Fruit fly (Drosophila melanogaster) whole organism, embryonic: ENCODE measurements around the gene CG14309.
A peak's percentile ranks its signal among the peaks of the same experiment; 100 is the strongest.

Experiments used
- Bdp1 ChIP-seq: fragments of 200-800 bp; sonication (Bioruptor generic); optimal IDR thresholded peaks from 3 replicates; lab custom pipeline; 2016; ENCODE audit warnings: missing biosample characterization, missing genetic modification characterization
- CG10321 ChIP-seq: fragments of 200-800 bp; sonication (Bioruptor generic); IDR thresholded peaks from 2 replicates; pipeline ENCODE4 v1.3.6; 2022; ENCODE audit warnings: missing biosample characterization, missing genetic modification characterization
- CG10366 ChIP-seq: fragments of 200-800 bp; sonication (Bioruptor generic); IDR thresholded peaks from 2 replicates; pipeline ENCODE4 v1.3.6; 2022; ENCODE audit warnings: missing biosample characterization, missing genetic modification characterization
- CG10543 ChIP-seq: fragments of 200-800 bp; sonication (Bioruptor generic); optimal IDR thresholded peaks from 3 replicates; lab custom pipeline; 2017; ENCODE audit warnings: missing biosample characterization, mild to moderate bottlenecking, missing genetic modification characterization, moderate library complexity
- CG11247 ChIP-seq: fragments of 200-800 bp; sonication (Bioruptor generic); IDR thresholded peaks from 2 replicates; pipeline ENCODE4 v1.3.6; 2022; ENCODE audit warnings: missing biosample characterization, missing genetic modification characterization
- CG12104 ChIP-seq: fragments of 200-800 bp; sonication (Bioruptor generic); optimal IDR thresholded peaks from 3 replicates; lab custom pipeline; 2016; ENCODE audit warnings: missing biosample characterization, missing genetic modification characterization
- CG12659 ChIP-seq: fragments of 200-800 bp; sonication (Bioruptor generic); optimal IDR thresholded peaks from 3 replicates; lab custom pipeline; 2017; ENCODE audit warnings: mild to moderate bottlenecking, missing biosample characterization, missing genetic modification reagents, missing genetic modification characterization
- CG13287 ChIP-seq: fragments of 200-800 bp; sonication (Bioruptor generic); IDR thresholded peaks from 2 replicates; pipeline ENCODE4 v1.3.6; 2022; ENCODE audit warnings: missing biosample characterization, missing genetic modification characterization; ENCODE audit not compliant: partially characterized antibody
- CG14965 ChIP-seq: fragments of 200-800 bp; sonication (Bioruptor generic); optimal IDR thresholded peaks from 2 replicates; lab custom pipeline; 2016; ENCODE audit warnings: missing biosample characterization, missing genetic modification characterization, borderline replicate concordance
- CG17328 ChIP-seq: fragments of 200-800 bp; sonication (Bioruptor generic); IDR thresholded peaks from 2 replicates; pipeline ENCODE4 v1.3.6; 2022; ENCODE audit warnings: missing biosample characterization, missing genetic modification characterization
- CG17829 ChIP-seq: fragments of 200-800 bp; optimal IDR thresholded peaks from 2 replicates; lab custom pipeline; 2019; ENCODE audit warnings: missing biosample characterization, mild to moderate bottlenecking, missing genetic modification characterization, moderate library complexity
- CG18262 ChIP-seq: fragments of 200-800 bp; optimal IDR thresholded peaks from 3 replicates; lab custom pipeline; 2019; ENCODE audit warnings: missing biosample characterization, mild to moderate bottlenecking, missing genetic modification characterization, moderate library complexity
- CG18619 ChIP-seq: fragments of 200-800 bp; sonication (Bioruptor generic); optimal IDR thresholded peaks from 3 replicates; lab custom pipeline; 2017; ENCODE audit warnings: missing biosample characterization, mild to moderate bottlenecking, missing genetic modification characterization
- CG31224 ChIP-seq: fragments of 200-800 bp; sonication (Bioruptor generic); IDR thresholded peaks from 2 replicates; pipeline ENCODE4 v1.3.6; 2022; ENCODE audit warnings: missing biosample characterization, missing genetic modification characterization
- CG3847 ChIP-seq: fragments of 200-800 bp; sonication (Bioruptor generic); IDR thresholded peaks from 2 replicates; pipeline ENCODE4 v1.3.6; 2022; ENCODE audit warnings: missing biosample characterization, missing genetic modification characterization
- Chrac-16 ChIP-seq: fragments of 200-800 bp; sonication (Bioruptor generic); optimal IDR thresholded peaks from 3 replicates; lab custom pipeline; 2016; ENCODE audit warnings: missing biosample characterization, missing genetic modification characterization
- D ChIP-seq, 2 experiments: fragments of 200-800 bp in 1 of 2; fragments of >200 bp in 1 of 2; sonication (Bioruptor generic) in 1 of 2; optimal IDR thresholded peaks; 2 replicates in 1 of 2; 3 replicates in 1 of 2; lab custom pipeline; 2017; ENCODE audit warnings: mild to moderate bottlenecking in 1 of 2, missing biosample characterization in 1 of 2, missing genetic modification characterization in 1 of 2, missing genetic modification reagents in 1 of 2
- D19A ChIP-seq: fragments of 200-800 bp; optimal IDR thresholded peaks from 3 replicates; lab custom pipeline; 2019; ENCODE audit warnings: missing biosample characterization, mild to moderate bottlenecking, missing genetic modification characterization, moderate library complexity
- E2f2 ChIP-seq: fragments of 200-800 bp; sonication (Bioruptor generic); IDR thresholded peaks from 2 replicates; pipeline ENCODE4 v1.3.6; 2022; ENCODE audit warnings: missing biosample characterization, missing genetic modification characterization
- Ets65A ChIP-seq: fragments of 200-800 bp; sonication (Bioruptor generic); peaks from one replicate; lab custom pipeline; 2016; ENCODE audit warnings: missing biosample characterization, missing genetic modification characterization
- H15 ChIP-seq: fragments of 200-800 bp; sonication (Bioruptor generic); IDR thresholded peaks from 3 replicates; pipeline ENCODE4 v1.3.6; 2022; ENCODE audit warnings: missing biosample characterization, missing genetic modification characterization
- H2.0 ChIP-seq: fragments of 200-800 bp; sonication (Bioruptor generic); IDR thresholded peaks from 2 replicates; pipeline ENCODE4 v1.3.6; 2022; ENCODE audit warnings: missing biosample characterization, missing genetic modification characterization
- Hey ChIP-seq: fragments of 200-800 bp; sonication (Bioruptor generic); optimal IDR thresholded peaks from 3 replicates; lab custom pipeline; 2018; ENCODE audit warnings: missing biosample characterization, mild to moderate bottlenecking, missing genetic modification characterization
- HmgZ ChIP-seq: fragments of 200-800 bp; sonication (Bioruptor generic); optimal IDR thresholded peaks from 2 replicates; lab custom pipeline; 2018; ENCODE audit warnings: missing biosample characterization, mild to moderate bottlenecking, missing genetic modification characterization
- Meics ChIP-seq: fragments of 200-800 bp; sonication (Bioruptor generic); optimal IDR thresholded peaks from 2 replicates; lab custom pipeline; 2017; ENCODE audit warnings: missing biosample characterization, mild to moderate bottlenecking, missing genetic modification characterization
- NC2α ChIP-seq: fragments of 200-800 bp; sonication (Bioruptor generic); optimal IDR thresholded peaks from 2 replicates; lab custom pipeline; 2016; ENCODE audit warnings: missing biosample characterization, missing genetic modification characterization
- NK7.1 ChIP-seq: fragments of 200-800 bp; sonication (Bioruptor generic); optimal IDR thresholded peaks from 3 replicates; lab custom pipeline; 2016; ENCODE audit warnings: missing biosample characterization, missing genetic modification characterization
- Nf-YB ChIP-seq: fragments of 200-800 bp; sonication (Bioruptor generic); optimal IDR thresholded peaks from 3 replicates; lab custom pipeline; 2019; ENCODE audit warnings: missing biosample characterization, mild to moderate bottlenecking, missing genetic modification characterization, moderate library complexity
- Nf-YC ChIP-seq: fragments of 200-800 bp; optimal IDR thresholded peaks from 3 replicates; lab custom pipeline; 2019; ENCODE audit warnings: missing biosample characterization, mild to moderate bottlenecking, missing genetic modification characterization, moderate library complexity
- Ssrp ChIP-seq: fragments of 200-800 bp; sonication (Bioruptor generic); optimal IDR thresholded peaks from 2 replicates; lab custom pipeline; 2018; ENCODE audit warnings: missing biosample characterization, mild to moderate bottlenecking, missing genetic modification characterization, moderate library complexity
- Tbp ChIP-seq: fragments of >200 bp; optimal IDR thresholded peaks from 2 replicates; lab custom pipeline; 2018; ENCODE audit warnings: missing biosample characterization, missing genetic modification characterization
- Usf ChIP-seq: fragments of 200-800 bp; sonication (Bioruptor generic); optimal IDR thresholded peaks from 2 replicates; lab custom pipeline; 2017; ENCODE audit warnings: missing genotype, missing biosample characterization, missing genetic modification characterization
- Xbp1 ChIP-seq: fragments of 200-800 bp; sonication (Bioruptor generic); optimal IDR thresholded peaks from 3 replicates; lab custom pipeline; 2016; ENCODE audit warnings: missing biosample characterization, mild to moderate bottlenecking, missing genetic modification characterization
- ab ChIP-seq: fragments of 200-800 bp; sonication (Bioruptor generic); optimal IDR thresholded peaks from 2 replicates; lab custom pipeline; 2016; ENCODE audit warnings: missing biosample characterization, missing genetic modification characterization
- al ChIP-seq: fragments of 200-800 bp; sonication (Bioruptor generic); IDR thresholded peaks from 2 replicates; pipeline ENCODE4 v1.3.6; 2022; ENCODE audit warnings: missing biosample characterization, missing genetic modification characterization
- ap ChIP-seq: fragments of 200-800 bp; sonication (Bioruptor generic); IDR thresholded peaks from 2 replicates; pipeline ENCODE4 v1.3.6; 2022; ENCODE audit warnings: missing biosample characterization, missing genetic modification characterization
- corto ChIP-seq: fragments of 200-800 bp; sonication (Bioruptor generic); optimal IDR thresholded peaks from 2 replicates; lab custom pipeline; 2016; ENCODE audit warnings: missing biosample characterization, mild to moderate bottlenecking, missing genetic modification characterization, moderate library complexity
- dm ChIP-seq: fragments of 200-800 bp; sonication (Bioruptor generic); optimal IDR thresholded peaks from 3 replicates; lab custom pipeline; 2016; ENCODE audit warnings: missing biosample characterization, missing genetic modification characterization
- fd64A ChIP-seq: fragments of 200-800 bp; sonication (Bioruptor generic); optimal IDR thresholded peaks from 3 replicates; lab custom pipeline; 2018; ENCODE audit warnings: missing biosample characterization, mild to moderate bottlenecking, missing genetic modification characterization
- klu ChIP-seq: fragments of 200-800 bp; sonication (Bioruptor generic); IDR thresholded peaks from 2 replicates; pipeline ENCODE4 v1.3.6; 2022; ENCODE audit warnings: missing biosample characterization, missing genetic modification characterization
- lab ChIP-seq: fragments of 200-800 bp; sonication (Bioruptor generic); optimal IDR thresholded peaks from 3 replicates; lab custom pipeline; 2017; ENCODE audit warnings: missing biosample characterization, missing genetic modification characterization, mild to moderate bottlenecking, moderate library complexity, missing genetic modification reagents
- lilli ChIP-seq: fragments of 200-800 bp; sonication (Bioruptor generic); optimal IDR thresholded peaks from 3 replicates; lab custom pipeline; 2016; ENCODE audit warnings: missing biosample characterization, missing genetic modification characterization
- lola ChIP-seq, 3 experiments: fragments of >200 bp in 2 of 3; fragments of 200-800 bp in 1 of 3; sonication (Bioruptor generic) in 1 of 3; optimal IDR thresholded peaks; 2 replicates each; lab custom pipeline; 2017 to 2019; ENCODE audit warnings: missing biosample characterization in 3 of 3, missing genetic modification characterization in 3 of 3, mild to moderate bottlenecking in 1 of 3, moderate library complexity in 1 of 3
- nmo ChIP-seq: fragments of 200-800 bp; sonication (Bioruptor generic); optimal IDR thresholded peaks from 2 replicates; lab custom pipeline; 2018; ENCODE audit warnings: missing biosample characterization, mild to moderate bottlenecking, missing genetic modification characterization, moderate library complexity
- pfk ChIP-seq: fragments of 200-800 bp; sonication (Bioruptor generic); optimal IDR thresholded peaks from 2 replicates; lab custom pipeline; 2018; ENCODE audit warnings: missing biosample characterization, mild to moderate bottlenecking, missing genetic modification characterization, moderate library complexity
- psq ChIP-seq: fragments of 200-800 bp; sonication (Bioruptor generic); optimal IDR thresholded peaks from 2 replicates; lab custom pipeline; 2017; ENCODE audit warnings: missing biosample characterization, missing genetic modification characterization
- sens ChIP-seq: fragments of 200-800 bp; sonication (Bioruptor generic); peaks from one replicate; lab custom pipeline; 2016; ENCODE audit warnings: missing biosample characterization, missing genetic modification characterization
- seq ChIP-seq: fragments of 200-800 bp; sonication (Bioruptor generic); IDR thresholded peaks from 2 replicates; pipeline ENCODE4 v1.3.6; 2022; ENCODE audit warnings: missing biosample characterization, missing genetic modification characterization
- tup ChIP-seq: fragments of 200-800 bp; sonication (Bioruptor generic); optimal IDR thresholded peaks from 2 replicates; lab custom pipeline; 2016; ENCODE audit warnings: missing biosample characterization, mild to moderate bottlenecking, missing genetic modification characterization, moderate library complexity
- unpg ChIP-seq: fragments of 200-800 bp; sonication (Bioruptor generic); optimal IDR thresholded peaks from 3 replicates; lab custom pipeline; 2018; ENCODE audit warnings: missing biosample characterization, mild to moderate bottlenecking, missing genetic modification characterization, moderate library complexity

The CG14309 gene

DNA sequence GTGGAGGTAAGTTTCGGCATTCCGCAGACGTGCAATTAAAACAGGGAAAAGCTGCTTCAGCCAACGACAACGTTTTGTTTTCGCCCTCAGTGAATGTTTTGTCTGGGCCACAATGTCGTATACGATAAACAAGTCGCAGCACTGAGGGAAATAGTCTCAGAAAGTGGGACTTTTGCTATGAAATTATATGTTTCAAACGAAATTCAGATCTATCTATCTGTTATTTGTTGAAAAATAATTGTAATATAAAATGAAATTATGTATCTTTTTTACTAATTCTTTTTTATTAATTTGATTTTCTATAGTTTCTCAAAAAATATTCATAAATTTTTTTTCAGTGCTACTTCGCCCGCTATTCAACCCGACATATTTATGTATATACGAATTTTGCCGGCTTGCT, 8.6 kb upstream of the CG14309 start (continued):
- peak; percentile 7 for TF ChIP-seq Usf (GFP tag; lab: Kevin White, UChicago)
- TF ChIP-seq D19A (tag; lab: Kevin White, UChicago): no peak
- peak; percentile 12 for TF ChIP-seq Nf-YB (GFP tag; lab: Kevin White, UChicago)
- peak; percentile 36 for TF ChIP-seq CG12659 (GFP tag; lab: Kevin White, UChicago)
- TF ChIP-seq CG11247 (GFP tag; lab: Robert Waterston, UW): 0 out of 2 replicates have a peak, but pooled peaks have one; percentile 33
- TF ChIP-seq CG13287 (GFP tag; lab: Robert Waterston, UW): no peak
- TF ChIP-seq CG18262 (tag; lab: Kevin White, UChicago): no peak
- no peak for TF ChIP-seq ab
- no peak for TF ChIP-seq fd64A
- TF ChIP-seq corto (GFP tag; lab: Kevin White, UChicago): peak; percentile 38
- TF ChIP-seq lilli (GFP tag; lab: Kevin White, UChicago): peak; percentile 49
- no peak for TF ChIP-seq D (optimal IDR thresholded peaks at IDR 0.05; lab: Kevin White, UChicago)
- no peak for TF ChIP-seq D (GFP tag; optimal IDR thresholded peaks at IDR 0.05; lab: Kevin White, UChicago)
- TF ChIP-seq Tbp (GFP tag; lab: Kevin White, UChicago): no peak
- 0 out of 2 replicates have a peak, but pooled peaks have one; percentile 37 for TF ChIP-seq CG31224 (GFP tag; lab: Robert Waterston, UW)
- TF ChIP-seq CG12104 (GFP tag; lab: Kevin White, UChicago): no peak
- TF ChIP-seq Chrac-16: peak; percentile 51
- peak; percentile 23 for TF ChIP-seq lab (GFP tag; lab: Kevin White, UChicago)
- peak; percentile 54 for TF ChIP-seq Meics (GFP tag; lab: Kevin White, UChicago)
- no peak for TF ChIP-seq Hey
- peak; percentile 31; the same call in 1 of the 2 replicates for TF ChIP-seq CG17328
- peak; percentile 3 for TF ChIP-seq CG18619
- no peak for TF ChIP-seq CG14965 (GFP tag; lab: Kevin White, UChicago)
- no peak for TF ChIP-seq CG10543 (GFP tag; lab: Kevin White, UChicago)
- TF ChIP-seq psq (GFP tag; lab: Kevin White, UChicago): no peak
- TF ChIP-seq Xbp1 (GFP tag; lab: Kevin White, UChicago): peak; percentile 46
- TF ChIP-seq Ets65A (GFP tag; lab: Kevin White, UChicago): peak; percentile 43
- TF ChIP-seq nmo: peak; percentile 52
- TF ChIP-seq tup (GFP tag; lab: Kevin White, UChicago): peak; percentile 3
- TF ChIP-seq NC2α (GFP tag; lab: Kevin White, UChicago): no peak
- TF ChIP-seq lola (GFP tag; optimal IDR thresholded peaks at IDR 0.05; lab: Kevin White, UChicago): peak in 1 of 3 experiments; percentile 39
- TF ChIP-seq dm (GFP tag; lab: Kevin White, UChicago): no peak
- TF ChIP-seq CG3847 (GFP tag; lab: Robert Waterston, UW): peak; percentile 38; the same call in 1 of the 2 replicates
- TF ChIP-seq Bdp1 (GFP tag; lab: Kevin White, UChicago): no peak
- no peak for TF ChIP-seq NK7.1 (GFP tag; lab: Kevin White, UChicago)
- peak; percentile 40 for TF ChIP-seq klu (GFP tag; lab: Robert Waterston, UW)
- no peak for TF ChIP-seq ap (GFP tag; lab: Robert Waterston, UW)
- TF ChIP-seq Ssrp (tag; lab: Kevin White, UChicago): peak; percentile 56
- peak; percentile 45; the same call in 1 of the 2 replicates for TF ChIP-seq al (GFP tag; lab: Robert Waterston, UW)
- TF ChIP-seq Nf-YC (tag; lab: Kevin White, UChicago): peak; percentile 13
- TF ChIP-seq CG10321 (GFP tag; lab: Robert Waterston, UW): no peak
- TF ChIP-seq E2f2: peak; percentile 36; the same call in 1 of the 2 replicates
- peak; percentile 72 for TF ChIP-seq unpg (GFP tag; lab: Kevin White, UChicago)
- TF ChIP-seq seq: 0 out of 2 replicates have a peak, but pooled peaks have one; percentile 40
- 0 out of 3 replicates have a peak, but pooled peaks have one; percentile 37 for TF ChIP-seq H15
- TF ChIP-seq HmgZ (tag; lab: Kevin White, UChicago): peak; percentile 31
- TF ChIP-seq CG10366: peak; percentile 11; the same call in 1 of the 2 replicates
- peak; percentile 7 for TF ChIP-seq CG17829 (tag; lab: Kevin White, UChicago)
- TF ChIP-seq sens: peak; percentile 33
- peak; percentile 31; the same call in 1 of the 2 replicates for TF ChIP-seq H2.0 (GFP tag; lab: Robert Waterston, UW)
- no peak for TF ChIP-seq pfk (GFP tag; lab: Kevin White, UChicago)
